Worm (Caenorhabditis elegans) whole organism, late embryonic: ENCODE measurements around the gene ppm-2.

ENCODE experiments used
- C08G9.2 ChIP-seq: sonication (generic microtip); optimal IDR thresholded peaks from 2 replicates; lab custom pipeline; 2016; ENCODE audit warnings: mild to moderate bottlenecking, missing genetic modification characterization, moderate library complexity, missing compliant biosample characterization
- C38D4.7 ChIP-seq: fragments of 200-800 bp; sonication (Bioruptor generic); optimal IDR thresholded peaks from 2 replicates; lab custom pipeline; 2018; ENCODE audit warnings: mild to moderate bottlenecking, missing genetic modification characterization, moderate library complexity, missing compliant biosample characterization
- F13H6.1 ChIP-seq: sonication (generic microtip); optimal IDR thresholded peaks from 2 replicates; lab custom pipeline; 2016; ENCODE audit warnings: missing genetic modification characterization, missing compliant biosample characterization
- K09A11.1 ChIP-seq: sonication (generic microtip); optimal IDR thresholded peaks from 2 replicates; lab custom pipeline; 2017; ENCODE audit warnings: antibody characterized with exemption, mild to moderate bottlenecking, missing genetic modification characterization, missing compliant biosample characterization; ENCODE audit not compliant: insufficient read depth
- Y22D7AL.16 ChIP-seq: sonication (generic microtip); optimal IDR thresholded peaks from 2 replicates; lab custom pipeline; 2016; ENCODE audit warnings: missing genetic modification characterization, missing compliant biosample characterization
- ahr-1 ChIP-seq: sonication (generic microtip); optimal IDR thresholded peaks from 2 replicates; lab custom pipeline; 2016; ENCODE audit warnings: missing genetic modification characterization, missing compliant biosample characterization
- ceh-14 ChIP-seq: sonication (generic microtip); optimal IDR thresholded peaks from 2 replicates; lab custom pipeline; 2016; ENCODE audit warnings: missing genotype, missing genetic modification characterization, missing compliant biosample characterization
- ceh-18 ChIP-seq: sonication (generic microtip); optimal IDR thresholded peaks from 2 replicates; lab custom pipeline; 2016; ENCODE audit warnings: missing genetic modification characterization, missing compliant biosample characterization
- ceh-19 ChIP-seq: fragments of 200-800 bp; sonication (Bioruptor generic); optimal IDR thresholded peaks from 2 replicates; lab custom pipeline; 2018; ENCODE audit warnings: mild to moderate bottlenecking, missing genetic modification characterization, missing compliant biosample characterization
- ceh-2 ChIP-seq: sonication (generic microtip); optimal IDR thresholded peaks from 2 replicates; lab custom pipeline; 2016; ENCODE audit warnings: missing genotype, missing genetic modification characterization, missing compliant biosample characterization
- ceh-24 ChIP-seq: sonication (generic microtip); optimal IDR thresholded peaks from 2 replicates; lab custom pipeline; 2016; ENCODE audit warnings: mild to moderate bottlenecking, missing genetic modification characterization, missing compliant biosample characterization
- ceh-30 ChIP-seq: fragments of 150-350 bp; optimal IDR thresholded peaks from 2 replicates; lab custom pipeline; 2014; ENCODE audit warnings: missing biosample characterization, missing genetic modification characterization
- ceh-34 ChIP-seq: sonication (generic microtip); optimal IDR thresholded peaks from 2 replicates; lab custom pipeline; 2016; ENCODE audit warnings: mild to moderate bottlenecking, missing genetic modification characterization, missing compliant biosample characterization
- ceh-45 ChIP-seq: fragments of 200-800 bp; sonication (Bioruptor generic); IDR thresholded peaks from 2 replicates; pipeline ENCODE4 v1.3.6; 2022; ENCODE audit warnings: missing genetic modification reagents, missing genetic modification characterization, missing compliant biosample characterization
- ceh-9 ChIP-seq: sonication (generic microtip); optimal IDR thresholded peaks from 2 replicates; lab custom pipeline; 2016; ENCODE audit warnings: mild to moderate bottlenecking, missing genetic modification characterization, inconsistent platforms, missing compliant biosample characterization
- che-1 ChIP-seq: sonication (generic microtip); optimal IDR thresholded peaks from 2 replicates; lab custom pipeline; 2016; ENCODE audit warnings: mild to moderate bottlenecking, missing genetic modification characterization, missing compliant biosample characterization
- elt-2 ChIP-seq: sonication (generic microtip); optimal IDR thresholded peaks from 2 replicates; lab custom pipeline; 2016; ENCODE audit warnings: missing genetic modification reagents, missing genetic modification characterization, missing compliant biosample characterization
- elt-4 ChIP-seq: sonication (generic microtip); optimal IDR thresholded peaks from 2 replicates; lab custom pipeline; 2016; ENCODE audit warnings: missing genetic modification characterization, missing compliant biosample characterization
- eyg-1 ChIP-seq: sonication (generic microtip); optimal IDR thresholded peaks from 2 replicates; lab custom pipeline; 2016; ENCODE audit warnings: missing genotype, missing genetic modification characterization, missing compliant biosample characterization
- fax-1 ChIP-seq: sonication (generic microtip); optimal IDR thresholded peaks from 2 replicates; lab custom pipeline; 2016; ENCODE audit warnings: missing genotype, missing genetic modification characterization, missing compliant biosample characterization
- fkh-10 ChIP-seq: fragments of 150-350 bp; optimal IDR thresholded peaks from 2 replicates; lab custom pipeline; 2014; ENCODE audit warnings: missing biosample characterization, missing genetic modification reagents, missing genetic modification characterization
- gmeb-2 ChIP-seq: sonication (generic microtip); optimal IDR thresholded peaks from 2 replicates; lab custom pipeline; 2016; ENCODE audit warnings: missing genetic modification characterization, inconsistent platforms, missing compliant biosample characterization
- hlh-15 ChIP-seq: sonication (generic microtip); optimal IDR thresholded peaks from 2 replicates; lab custom pipeline; 2016; ENCODE audit warnings: missing genetic modification characterization, missing compliant biosample characterization
- hlh-30 ChIP-seq: sonication (generic microtip); optimal IDR thresholded peaks from 2 replicates; lab custom pipeline; 2017; ENCODE audit warnings: antibody characterized with exemption, missing genetic modification characterization, missing compliant biosample characterization; ENCODE audit not compliant: insufficient read depth
- hlh-6 ChIP-seq: sonication (generic microtip); optimal IDR thresholded peaks from 2 replicates; lab custom pipeline; 2016; ENCODE audit warnings: missing genotype, missing genetic modification characterization, missing compliant biosample characterization
- hlh-8 ChIP-seq: sonication (generic microtip); optimal IDR thresholded peaks from 2 replicates; lab custom pipeline; 2016; ENCODE audit warnings: missing genotype, missing genetic modification characterization, missing compliant biosample characterization
- lin-11 ChIP-seq: fragments of 200-800 bp; sonication (Bioruptor generic); optimal IDR thresholded peaks from 2 replicates; lab custom pipeline; 2018; ENCODE audit warnings: mild to moderate bottlenecking, missing genetic modification characterization, missing compliant biosample characterization
- madf-2 ChIP-seq: sonication (generic microtip); optimal IDR thresholded peaks from 2 replicates; lab custom pipeline; 2017; ENCODE audit warnings: missing genetic modification characterization, missing compliant biosample characterization
- nhr-11 ChIP-seq: fragments of 150-350 bp; optimal IDR thresholded peaks from 2 replicates; lab custom pipeline; 2014; ENCODE audit warnings: missing biosample characterization, missing genetic modification characterization
- nhr-232 ChIP-seq: sonication (generic microtip); optimal IDR thresholded peaks from 2 replicates; lab custom pipeline; 2016; ENCODE audit warnings: missing genetic modification characterization, missing compliant biosample characterization
- npax-4 ChIP-seq: sonication (generic microtip); optimal IDR thresholded peaks from 2 replicates; lab custom pipeline; 2016; ENCODE audit warnings: missing genetic modification characterization, missing compliant biosample characterization
- odd-2 ChIP-seq: sonication (generic microtip); optimal IDR thresholded peaks from 2 replicates; lab custom pipeline; 2017; ENCODE audit warnings: antibody characterized with exemption, mild to moderate bottlenecking, missing genetic modification characterization, missing compliant biosample characterization
- pag-3 ChIP-seq: sonication (generic microtip); optimal IDR thresholded peaks from 2 replicates; lab custom pipeline; 2016; ENCODE audit warnings: missing compliant biosample characterization, missing genetic modification characterization, borderline replicate concordance
- pat-9 ChIP-seq: fragments of 200-800 bp; sonication (Bioruptor generic); optimal IDR thresholded peaks from 2 replicates; lab custom pipeline; 2018; ENCODE audit warnings: mild to moderate bottlenecking, missing genetic modification characterization, moderate library complexity, missing compliant biosample characterization
- pha-2 ChIP-seq: sonication (generic microtip); optimal IDR thresholded peaks from 2 replicates; lab custom pipeline; 2017; ENCODE audit warnings: mild to moderate bottlenecking, missing genetic modification characterization, missing compliant biosample characterization
- pha-4 ChIP-seq: fragments of 150-350 bp; optimal IDR thresholded peaks from 2 replicates; lab custom pipeline; 2018; ENCODE audit warnings: missing biosample characterization, missing genetic modification reagents, missing genetic modification characterization
- pqm-1 ChIP-seq: sonication (generic microtip); optimal IDR thresholded peaks from 2 replicates; lab custom pipeline; 2016; ENCODE audit warnings: missing genetic modification characterization, missing compliant biosample characterization
- pros-1 ChIP-seq: fragments of 150-350 bp; optimal IDR thresholded peaks from 2 replicates; lab custom pipeline; 2014; ENCODE audit warnings: missing biosample characterization, missing genetic modification reagents, missing genetic modification characterization
- ref-2 ChIP-seq: sonication (generic microtip); optimal IDR thresholded peaks from 2 replicates; lab custom pipeline; 2016; ENCODE audit warnings: missing genetic modification characterization, missing compliant biosample characterization
- sox-4 ChIP-seq: sonication (generic microtip); optimal IDR thresholded peaks from 2 replicates; lab custom pipeline; 2017; ENCODE audit warnings: mild to moderate bottlenecking, missing genetic modification characterization, inconsistent platforms, missing compliant biosample characterization
- syd-9 ChIP-seq: sonication (generic microtip); optimal IDR thresholded peaks from 2 replicates; lab custom pipeline; 2016; ENCODE audit warnings: mild to moderate bottlenecking, missing genetic modification characterization, moderate library complexity, missing compliant biosample characterization
- tbx-2 ChIP-seq: sonication (generic microtip); optimal IDR thresholded peaks from 2 replicates; lab custom pipeline; 2016; ENCODE audit warnings: missing genetic modification characterization, missing compliant biosample characterization
- ttx-3 ChIP-seq: sonication (generic microtip); optimal IDR thresholded peaks from 2 replicates; lab custom pipeline; 2016; ENCODE audit warnings: missing genetic modification reagents, missing genetic modification characterization, missing compliant biosample characterization
- unc-3 ChIP-seq, 2 experiments: fragments of 200-800 bp in 1 of 2; sonication (Bioruptor generic) in 1 of 2; sonication (generic microtip) in 1 of 2; conservative IDR thresholded peaks in 1 of 2; optimal IDR thresholded peaks in 1 of 2; 2 replicates each; pipeline versions ENCODE4 v1.3.6 to Lab custom; 2016 to 2022; ENCODE audit warnings: missing compliant biosample characterization in 2 of 2, missing genetic modification characterization in 2 of 2, missing genetic modification reagents in 1 of 2
- unc-42 ChIP-seq: sonication (generic microtip); optimal IDR thresholded peaks from 2 replicates; lab custom pipeline; 2016; ENCODE audit warnings: missing genotype, missing genetic modification characterization, missing compliant biosample characterization
- unc-55 ChIP-seq: sonication (generic microtip); optimal IDR thresholded peaks from 2 replicates; lab custom pipeline; 2017; ENCODE audit warnings: missing biosample characterization, missing genetic modification reagents, missing genetic modification characterization
- ztf-16 ChIP-seq: sonication (generic microtip); optimal IDR thresholded peaks from 2 replicates; lab custom pipeline; 2017; ENCODE audit warnings: missing genetic modification characterization, missing compliant biosample characterization

ppm-2 gene

ce11 chrIII:4688356-4688755 lies 38.1 kb downstream of the ppm-2 start, which contains the start of gene tag-243 (continued):
- no peak for TF ChIP-seq C08G9.2 (tag; lab: Kevin White, UChicago)

ce11 chrIII:4688965-4689364 lies 38.7 kb downstream of the ppm-2 start, which contains the start of gene ppat-1:
ppat-1 (plus strand) TSS chrIII:4689280.
- no peak for TF ChIP-seq ceh-45 (GFP tag; lab: Robert Waterston, UW)
- TF ChIP-seq Y22D7AL.16 (tag; lab: Kevin White, UChicago), result no peak
- no peak for TF ChIP-seq ceh-14
- TF ChIP-seq F13H6.1, result no peak

ce11 chrIII:4689595-4689994 lies 39.3 kb downstream of the ppm-2 start:
- TF ChIP-seq fkh-10 (GFP tag; lab: Kevin White, UChicago), result no peak
- no peak for TF ChIP-seq unc-42 (tag; lab: Kevin White, UChicago)
- peak; percentile 80 for TF ChIP-seq gmeb-2 (tag; lab: Kevin White, UChicago)
- TF ChIP-seq C38D4.7, result peak; percentile 74
- peak; percentile 87 for TF ChIP-seq hlh-6 (tag; lab: Kevin White, UChicago)
- no peak for TF ChIP-seq pros-1 (tag; lab: Kevin White, UChicago)
- peak; percentile 69 for TF ChIP-seq ahr-1
- TF ChIP-seq ref-2 (tag; lab: Kevin White, UChicago), result peak; percentile 88
- no peak for TF ChIP-seq pha-4 (tag; lab: Kevin White, UChicago)
- TF ChIP-seq K09A11.1 (tag; lab: Kevin White, UChicago), result peak; percentile 57
- TF ChIP-seq ceh-2 (tag; lab: Kevin White, UChicago), result peak; percentile 34
- TF ChIP-seq ceh-34 (tag; lab: Kevin White, UChicago), result peak; percentile 77
- TF ChIP-seq nhr-232 (tag; lab: Kevin White, UChicago), result peak; percentile 75
- TF ChIP-seq pha-2 (tag; lab: Kevin White, UChicago), result peak; percentile 63
- peak; percentile 75 for TF ChIP-seq ttx-3 (tag; lab: Kevin White, UChicago)
- peak; percentile 44 for TF ChIP-seq pqm-1
- peak; percentile 29 for TF ChIP-seq eyg-1 (tag; lab: Kevin White, UChicago)
- peak; percentile 62 for TF ChIP-seq ceh-9 (tag; lab: Kevin White, UChicago)
- peak; percentile 73 for TF ChIP-seq ceh-19 (GFP tag; lab: Kevin White, UChicago)
- TF ChIP-seq Y22D7AL.16 (tag; lab: Kevin White, UChicago), result peak; percentile 63
- no peak for TF ChIP-seq pag-3
- peak; percentile 35 for TF ChIP-seq ceh-18 (tag; lab: Kevin White, UChicago)
- no peak for TF ChIP-seq odd-2 (tag; lab: Kevin White, UChicago)
- TF ChIP-seq syd-9, result peak; percentile 80
- TF ChIP-seq sox-4 (tag; lab: Kevin White, UChicago), result peak; percentile 72
- peak; percentile 57 for TF ChIP-seq hlh-15 (tag; lab: Kevin White, UChicago)
- TF ChIP-seq hlh-30 (tag; lab: Kevin White, UChicago), result peak; percentile 69
- peak; percentile 40; the same call in 1 of the 2 replicates for TF ChIP-seq unc-3 (GFP tag; conservative IDR thresholded peaks at IDR 0.05; lab: Robert Waterston, UW)
- TF ChIP-seq unc-3 (tag; optimal IDR thresholded peaks at IDR 0.05; lab: Kevin White, UChicago), result peak; percentile 61
- peak; percentile 63; the same call in 1 of the 2 replicates for TF ChIP-seq ceh-45 (GFP tag; lab: Robert Waterston, UW)
- no peak for TF ChIP-seq elt-4 (tag; lab: Kevin White, UChicago)
- peak; percentile 65 for TF ChIP-seq lin-11
- peak; percentile 62 for TF ChIP-seq C08G9.2 (tag; lab: Kevin White, UChicago)
- TF ChIP-seq F13H6.1, result peak; percentile 31
- TF ChIP-seq nhr-11 (tag; lab: Kevin White, UChicago), result no peak
- peak; percentile 60 for TF ChIP-seq ztf-16 (tag; lab: Kevin White, UChicago)
- TF ChIP-seq ceh-24 (tag; lab: Kevin White, UChicago), result peak; percentile 25
- TF ChIP-seq tbx-2 (tag; lab: Kevin White, UChicago), result peak; percentile 74
- no peak for TF ChIP-seq unc-55
- TF ChIP-seq ceh-30 (tag; lab: Kevin White, UChicago), result peak; percentile 51
- peak; percentile 70 for TF ChIP-seq fax-1 (tag; lab: Kevin White, UChicago)
- peak; percentile 83 for TF ChIP-seq elt-2 (tag; lab: Kevin White, UChicago)
- TF ChIP-seq che-1, result peak; percentile 86
- TF ChIP-seq hlh-8, result peak; percentile 24
- peak; percentile 65 for TF ChIP-seq npax-4 (tag; lab: Kevin White, UChicago)
- TF ChIP-seq madf-2 (tag; lab: Kevin White, UChicago), result peak; percentile 84
- TF ChIP-seq pat-9 (tag; lab: Kevin White, UChicago), result peak; percentile 74
